Worm (Caenorhabditis elegans): ENCODE data around the gene cam-1.

Gene cam-1

DNA sequence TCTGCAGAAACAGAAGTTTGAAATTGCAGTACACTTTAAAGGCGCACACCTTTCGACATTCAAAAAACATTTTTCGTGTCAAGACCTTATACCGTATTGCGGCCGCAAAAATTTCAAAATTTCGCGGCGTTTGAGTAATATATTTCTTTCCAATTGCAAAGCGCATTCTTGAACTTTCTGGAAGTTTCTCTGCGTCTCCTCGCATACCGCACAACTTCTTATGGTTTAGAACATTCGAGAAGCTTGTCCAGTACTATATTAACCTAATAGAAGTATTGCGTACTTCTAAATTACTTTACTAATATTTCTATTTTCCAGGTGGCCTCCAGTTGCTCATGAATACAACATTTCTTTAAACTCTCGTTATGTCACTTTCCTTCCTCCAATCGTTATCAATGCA, 26.5 kb upstream of the cam-1 start:
- TF ChIP-seq nhr-11 (tag; optimal IDR thresholded peaks at IDR 0.05): no peak
- TF ChIP-seq ceh-45 (GFP tag; IDR thresholded peaks at IDR 0.05): no peak
- TF ChIP-seq madf-2 (tag; optimal IDR thresholded peaks at IDR 0.05): no peak
- no peak for TF ChIP-seq elt-2 (tag; optimal IDR thresholded peaks at IDR 0.05)
- no peak for TF ChIP-seq lim-6 (tag; optimal IDR thresholded peaks at IDR 0.05)
- TF ChIP-seq ceh-22 (tag; optimal IDR thresholded peaks at IDR 0.05): no peak
- no peak for TF ChIP-seq pat-9 (tag; optimal IDR thresholded peaks at IDR 0.05)
- TF ChIP-seq tbx-7 (tag; optimal IDR thresholded peaks at IDR 0.05): no peak
- no peak for TF ChIP-seq che-1 (tag; optimal IDR thresholded peaks at IDR 0.05)
- TF ChIP-seq ttx-3 (tag; optimal IDR thresholded peaks at IDR 0.05): no peak
- TF ChIP-seq hlh-6 (tag; optimal IDR thresholded peaks at IDR 0.05): no peak
- TF ChIP-seq pqm-1 (tag; optimal IDR thresholded peaks at IDR 0.05): no peak
- TF ChIP-seq ceh-18 (tag; optimal IDR thresholded peaks at IDR 0.05): no peak
- TF ChIP-seq odd-2 (tag; optimal IDR thresholded peaks at IDR 0.05): no peak
- TF ChIP-seq rnt-1 (tag; optimal IDR thresholded peaks at IDR 0.05): no peak

DNA sequence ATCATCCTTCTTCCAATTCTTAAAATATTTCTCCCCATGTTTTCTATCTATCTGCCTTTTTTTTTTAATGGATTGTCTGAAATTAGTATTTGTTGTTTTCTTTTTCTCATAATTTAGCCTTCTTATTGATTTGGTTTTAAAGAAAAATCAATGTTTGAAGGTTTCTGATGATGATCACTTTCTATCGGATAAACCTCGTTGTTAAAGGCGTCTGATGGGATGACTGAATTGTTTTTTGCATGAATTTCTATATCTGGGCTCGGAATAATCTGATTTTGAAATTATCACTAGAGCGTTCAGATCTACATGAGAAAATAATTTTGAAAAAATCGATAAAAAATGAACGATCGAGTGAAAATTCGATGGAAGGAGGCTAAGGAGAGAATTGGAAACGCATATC, 23.6 kb upstream of the cam-1 start, which contains the start of gene scp-1:
Gene scp-1 (plus strand): TSS at position 301 of the 400 bp plus-strand sequence.
- TF ChIP-seq pha-2 (tag; optimal IDR thresholded peaks at IDR 0.05): no peak
- TF ChIP-seq ceh-45 (GFP tag; IDR thresholded peaks at IDR 0.05): no peak
- TF ChIP-seq mec-3 (tag; optimal IDR thresholded peaks at IDR 0.05; ENCODE audit: borderline replicate concordance): no peak
- no peak for TF ChIP-seq ceh-2 (tag; optimal IDR thresholded peaks at IDR 0.05)
- TF ChIP-seq unc-86 (tag; optimal IDR thresholded peaks at IDR 0.05): no peak
- no peak for TF ChIP-seq sox-4 (tag; optimal IDR thresholded peaks at IDR 0.05)
- TF ChIP-seq sdc-2 (tag; optimal IDR thresholded peaks at IDR 0.05): no peak
- no peak for TF ChIP-seq fkh-10 (GFP tag; optimal IDR thresholded peaks at IDR 0.05)
- TF ChIP-seq ceh-24 (tag; optimal IDR thresholded peaks at IDR 0.05): no peak
- no peak for TF ChIP-seq eyg-1 (tag; optimal IDR thresholded peaks at IDR 0.05)
- TF ChIP-seq pha-4 (tag; optimal IDR thresholded peaks at IDR 0.05): no peak
- no peak for TF ChIP-seq C38D4.7 (GFP tag; optimal IDR thresholded peaks at IDR 0.05)
- no peak for TF ChIP-seq dve-1 (tag; optimal IDR thresholded peaks at IDR 0.05)
- TF ChIP-seq nhr-11 (tag; optimal IDR thresholded peaks at IDR 0.05): no peak
- no peak for TF ChIP-seq ceh-19 (GFP tag; optimal IDR thresholded peaks at IDR 0.05)
- no peak for TF ChIP-seq lim-6 (tag; optimal IDR thresholded peaks at IDR 0.05)
- no peak for TF ChIP-seq tbx-2 (tag; optimal IDR thresholded peaks at IDR 0.05)
- TF ChIP-seq syd-9 (tag; optimal IDR thresholded peaks at IDR 0.05): no peak
- no peak for TF ChIP-seq ceh-30 (tag; optimal IDR thresholded peaks at IDR 0.05)

DNA sequence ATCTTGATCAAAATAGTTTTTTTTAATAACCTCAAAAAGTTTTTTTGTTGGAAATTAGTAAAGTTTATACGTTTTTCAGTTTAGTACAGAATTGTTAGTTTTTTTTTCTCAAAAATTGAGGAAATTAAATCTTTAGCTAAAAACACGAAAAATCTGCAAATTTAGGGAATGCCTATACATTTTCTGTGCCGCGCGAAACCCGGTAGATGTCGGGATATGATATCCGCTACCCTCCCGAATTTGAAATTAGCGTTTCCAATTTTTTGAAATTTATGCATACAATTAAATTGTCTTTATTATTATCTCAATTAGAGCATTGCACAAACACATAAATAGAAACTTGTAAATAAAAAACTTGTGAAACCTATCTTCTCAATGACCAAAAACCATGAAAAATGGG, 22.9 kb upstream of the cam-1 start:
- TF ChIP-seq ahr-1 (tag; optimal IDR thresholded peaks at IDR 0.05) (no peak), fkh-10 (GFP tag; optimal IDR thresholded peaks at IDR 0.05) (no peak), ttx-3 (tag; optimal IDR thresholded peaks at IDR 0.05) (no peak), zip-5 (tag; optimal IDR thresholded peaks at IDR 0.05) (no peak), unc-55 (GFP tag; optimal IDR thresholded peaks at IDR 0.05) (no peak), rnt-1 (tag; optimal IDR thresholded peaks at IDR 0.05) (no peak), fax-1 (tag; optimal IDR thresholded peaks at IDR 0.05) (no peak), hlh-30 (tag; optimal IDR thresholded peaks at IDR 0.05; ENCODE audit: insufficient read depth) (no peak), lim-6 (tag; optimal IDR thresholded peaks at IDR 0.05) (no peak), K09A11.1 (tag; optimal IDR thresholded peaks at IDR 0.05; ENCODE audit: insufficient read depth) (no peak), pha-4 (tag; optimal IDR thresholded peaks at IDR 0.05) (no peak), fkh-6 (tag; optimal IDR thresholded peaks at IDR 0.05) (no peak), ceh-31 (tag; optimal IDR thresholded peaks at IDR 0.05) (no peak), ets-4 (tag; optimal IDR thresholded peaks at IDR 0.05) (no peak), hlh-8 (tag; optimal IDR thresholded peaks at IDR 0.05) (no peak), ceh-48 (tag; optimal IDR thresholded peaks at IDR 0.05) (no peak), sdc-2 (tag; optimal IDR thresholded peaks at IDR 0.05) (no peak), Y22D7AL.16 (tag; optimal IDR thresholded peaks at IDR 0.05) (no peak), ceh-6 (GFP tag; optimal IDR thresholded peaks at IDR 0.05) (no peak), C38D4.7 (GFP tag; optimal IDR thresholded peaks at IDR 0.05) (no peak)
